Worm (Caenorhabditis elegans) whole organism, late embryonic: ENCODE data around the gene R107.9.

Source experiments
- elt-2 ChIP-seq: sonication (generic microtip); optimal IDR thresholded peaks from 2 replicates; lab custom pipeline; 2016; ENCODE audit warnings: missing genetic modification reagents, missing genetic modification characterization, missing compliant biosample characterization
- fkh-10 ChIP-seq: fragments of 150-350 bp; optimal IDR thresholded peaks from 2 replicates; lab custom pipeline; 2014; ENCODE audit warnings: missing biosample characterization, missing genetic modification reagents, missing genetic modification characterization
- hlh-30 ChIP-seq: sonication (generic microtip); optimal IDR thresholded peaks from 2 replicates; lab custom pipeline; 2017; ENCODE audit warnings: antibody characterized with exemption, missing genetic modification characterization, missing compliant biosample characterization; ENCODE audit not compliant: insufficient read depth

- TF ChIP-seq hlh-30 (tag; lab: Kevin White, UChicago): no peak
- no peak for TF ChIP-seq fkh-10 (GFP tag; lab: Kevin White, UChicago)
- TF ChIP-seq elt-2 (tag; lab: Kevin White, UChicago): no peak
Measured at ce11 chrIII:9026951-9027350, 10.8 kb upstream of the R107.9 start, which contains the start of gene F59B2.13.
